Worm (Caenorhabditis elegans) whole organism, early embryonic: ENCODE measurements around the gene fbxa-166.
"Not testable (repeated sequence)": the region's sequence is repeated elsewhere in the genome, so short reads cannot be mapped to it uniquely, and the experiment has no call there.

ENCODE experiments used
- B0310.2 ChIP-seq: sonication (generic microtip); optimal IDR thresholded peaks from 2 replicates; lab custom pipeline; 2016; ENCODE audit warnings: mild to moderate bottlenecking, missing genetic modification characterization, missing compliant biosample characterization
- F13C5.2 ChIP-seq: sonication (generic microtip); optimal IDR thresholded peaks from 2 replicates; lab custom pipeline; 2017; ENCODE audit warnings: mild to moderate bottlenecking, missing genetic modification characterization, inconsistent platforms, missing compliant biosample characterization
- aly-1 ChIP-seq: sonication (generic microtip); optimal IDR thresholded peaks from 2 replicates; lab custom pipeline; 2016; ENCODE audit warnings: missing genetic modification characterization, missing compliant biosample characterization
- ama-1 ChIP-seq: fragments of 150-350 bp; optimal IDR thresholded peaks from 2 replicates; lab custom pipeline; 2014
- ceh-13 ChIP-seq: fragments of 200-800 bp; sonication (Bioruptor generic); optimal IDR thresholded peaks from 2 replicates; lab custom pipeline; 2018; ENCODE audit warnings: mild to moderate bottlenecking, missing genetic modification characterization, missing compliant biosample characterization
- ceh-36 ChIP-seq: sonication (generic microtip); optimal IDR thresholded peaks from 2 replicates; lab custom pipeline; 2016; ENCODE audit warnings: missing genetic modification characterization, inconsistent platforms, missing compliant biosample characterization
- ets-7 ChIP-seq: sonication (generic microtip); optimal IDR thresholded peaks from 2 replicates; lab custom pipeline; 2016; ENCODE audit warnings: missing genotype, missing genetic modification characterization, missing compliant biosample characterization
- flt-1 ChIP-seq: fragments of 200-800 bp; sonication (Bioruptor generic); IDR thresholded peaks from 2 replicates; pipeline ENCODE4 v1.3.6; 2022; ENCODE audit warnings: missing genetic modification characterization, missing compliant biosample characterization
- hmbx-1 ChIP-seq: sonication (generic microtip); optimal IDR thresholded peaks from 2 replicates; lab custom pipeline; 2016; ENCODE audit warnings: mild to moderate bottlenecking, missing genetic modification characterization, missing compliant biosample characterization
- hmg-4 ChIP-seq: fragments of 200-800 bp; sonication (Bioruptor generic); optimal IDR thresholded peaks from 2 replicates; lab custom pipeline; 2018; ENCODE audit warnings: mild to moderate bottlenecking, missing genetic modification characterization, missing compliant biosample characterization
- hnd-1 ChIP-seq: sonication (generic microtip); optimal IDR thresholded peaks from 2 replicates; lab custom pipeline; 2016; ENCODE audit warnings: missing genetic modification characterization, missing compliant biosample characterization
- pes-1 ChIP-seq: fragments of 200-800 bp; sonication (Bioruptor generic); IDR thresholded peaks from 2 replicates; pipeline ENCODE4 v1.3.6; 2022; ENCODE audit warnings: missing genetic modification reagents, missing genetic modification characterization, missing compliant biosample characterization
- scrt-1 ChIP-seq: fragments of 200-800 bp; sonication (Bioruptor generic); IDR thresholded peaks from 2 replicates; pipeline ENCODE4 v1.3.6; 2022; ENCODE audit warnings: missing genetic modification characterization, missing compliant biosample characterization
- sea-1 ChIP-seq: fragments of 200-800 bp; sonication (Bioruptor generic); conservative IDR thresholded peaks from 2 replicates; pipeline ENCODE4 v1.3.6; 2022; ENCODE audit warnings: missing genetic modification characterization, missing compliant biosample characterization
- tbx-11 ChIP-seq: fragments of 200-800 bp; sonication (Bioruptor generic); IDR thresholded peaks from 2 replicates; pipeline ENCODE4 v1.3.6; 2022; ENCODE audit warnings: missing genetic modification characterization, missing compliant biosample characterization
- tbx-37 ChIP-seq: fragments of 200-800 bp; sonication (Bioruptor generic); conservative IDR thresholded peaks from 2 replicates; pipeline ENCODE4 v1.3.6; 2022; ENCODE audit warnings: missing genetic modification reagents, missing genetic modification characterization, missing compliant biosample characterization
- tra-4 ChIP-seq: sonication (generic microtip); optimal IDR thresholded peaks from 2 replicates; lab custom pipeline; 2017; ENCODE audit warnings: missing genetic modification characterization, missing compliant biosample characterization

Gene fbxa-166

DNA sequence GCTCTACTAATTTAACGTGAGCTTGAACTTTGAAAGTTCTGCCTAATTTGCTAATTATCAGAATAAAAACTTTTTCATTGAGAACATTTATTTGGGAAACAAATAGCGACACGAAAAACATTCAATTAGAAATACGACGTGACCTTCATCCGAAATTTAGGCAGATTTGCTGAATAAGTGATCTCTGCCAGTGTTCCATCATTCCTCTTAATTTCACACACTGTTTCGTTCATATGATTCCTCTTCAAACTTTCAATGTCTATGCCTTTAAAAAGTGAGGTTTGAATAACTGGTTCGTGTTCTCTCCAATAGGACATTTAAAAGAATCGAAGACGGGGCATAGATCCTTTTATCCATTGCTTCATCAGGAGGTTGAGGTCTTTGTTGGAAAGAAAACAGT lies 31.7 kb upstream of the fbxa-166 start, which contains the start of gene fbxb-20:
Gene fbxb-20 (minus strand): TSS at position 101 of the 400 bp plus-strand sequence.
- no peak for TF ChIP-seq aly-1 (tag; lab: Kevin White, UChicago)
- TF ChIP-seq hnd-1 (tag; lab: Kevin White, UChicago), result no peak
- no peak for TF ChIP-seq ceh-36 (tag; lab: Kevin White, UChicago)
- TF ChIP-seq tra-4 (tag; lab: Kevin White, UChicago), result no peak
- TF ChIP-seq pes-1, result no peak
- no peak for TF ChIP-seq sea-1 (GFP tag; lab: Robert Waterston, UW)
- no peak for TF ChIP-seq tbx-37 (GFP tag; lab: Robert Waterston, UW)
- TF ChIP-seq ceh-13 (GFP tag; lab: Kevin White, UChicago), result no peak
- no peak for TF ChIP-seq flt-1 (GFP tag; lab: Robert Waterston, UW)
- no peak for TF ChIP-seq hmg-4 (GFP tag; lab: Kevin White, UChicago)
- no peak for TF ChIP-seq tbx-11 (GFP tag; lab: Robert Waterston, UW)
- no peak for TF ChIP-seq F13C5.2 (tag; lab: Kevin White, UChicago)

DNA sequence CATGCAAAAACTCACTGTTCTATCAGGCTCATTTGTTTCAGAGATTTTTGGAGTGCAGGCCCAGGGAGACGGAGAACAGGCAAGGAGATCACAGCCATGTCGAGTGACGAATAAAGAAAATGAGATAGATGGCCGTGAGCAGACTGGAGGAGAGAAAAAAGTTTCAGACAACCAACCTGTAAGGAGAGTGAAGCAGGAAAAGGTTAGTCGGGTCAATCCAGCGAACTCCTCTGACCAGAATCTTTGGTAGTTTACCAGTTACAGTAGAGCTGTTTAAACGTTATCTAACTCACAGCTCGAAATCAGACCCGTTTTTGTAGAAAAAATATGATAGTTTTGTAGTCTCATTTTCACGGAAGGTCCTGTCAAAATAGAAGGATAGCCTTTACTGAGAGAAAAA lies 29.9 kb upstream of the fbxa-166 start, which contains the start of gene fbxb-21:
Gene fbxb-21 (minus strand): TSS at position 101 of the 400 bp plus-strand sequence.
- TF ChIP-seq ceh-36 (tag; lab: Kevin White, UChicago) (no peak), ceh-13 (GFP tag; lab: Kevin White, UChicago) (no peak), tbx-37 (GFP tag; lab: Robert Waterston, UW) (no peak), aly-1 (tag; lab: Kevin White, UChicago) (no peak), B0310.2 (tag; lab: Kevin White, UChicago) (no peak), F13C5.2 (tag; lab: Kevin White, UChicago) (no peak), sea-1 (GFP tag; lab: Robert Waterston, UW) (no peak)

DNA sequence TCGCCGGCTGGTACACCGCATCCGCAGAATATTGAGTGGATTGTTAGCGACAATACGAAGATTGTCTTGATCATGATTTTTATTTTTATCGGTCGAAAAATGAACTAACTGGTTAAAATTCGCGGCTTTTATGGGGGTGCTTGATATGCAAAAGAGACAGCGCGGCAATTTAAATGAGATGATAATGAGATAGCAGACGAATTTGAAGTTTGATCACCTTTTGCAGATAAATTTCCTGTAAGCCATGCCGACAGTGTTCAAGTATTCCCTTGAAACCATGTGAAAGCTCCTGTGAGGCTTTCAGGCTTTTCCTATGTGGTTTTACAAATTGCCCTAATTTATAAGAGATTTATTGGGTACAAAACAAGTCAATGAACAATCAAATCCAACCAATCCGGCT lies 27.4 kb upstream of the fbxa-166 start, which contains the start of gene ZC204.17:
Gene ZC204.17 (minus strand): TSS at position 101 of the 400 bp plus-strand sequence.
- TF ChIP-seq ama-1 (lab: Kevin White, UChicago) (no peak), hnd-1 (tag; lab: Kevin White, UChicago) (no peak), pes-1 (no peak), tra-4 (tag; lab: Kevin White, UChicago) (no peak), F13C5.2 (tag; lab: Kevin White, UChicago) (no peak), sea-1 (GFP tag; lab: Robert Waterston, UW) (no peak), tbx-37 (GFP tag; lab: Robert Waterston, UW) (no peak)

DNA sequence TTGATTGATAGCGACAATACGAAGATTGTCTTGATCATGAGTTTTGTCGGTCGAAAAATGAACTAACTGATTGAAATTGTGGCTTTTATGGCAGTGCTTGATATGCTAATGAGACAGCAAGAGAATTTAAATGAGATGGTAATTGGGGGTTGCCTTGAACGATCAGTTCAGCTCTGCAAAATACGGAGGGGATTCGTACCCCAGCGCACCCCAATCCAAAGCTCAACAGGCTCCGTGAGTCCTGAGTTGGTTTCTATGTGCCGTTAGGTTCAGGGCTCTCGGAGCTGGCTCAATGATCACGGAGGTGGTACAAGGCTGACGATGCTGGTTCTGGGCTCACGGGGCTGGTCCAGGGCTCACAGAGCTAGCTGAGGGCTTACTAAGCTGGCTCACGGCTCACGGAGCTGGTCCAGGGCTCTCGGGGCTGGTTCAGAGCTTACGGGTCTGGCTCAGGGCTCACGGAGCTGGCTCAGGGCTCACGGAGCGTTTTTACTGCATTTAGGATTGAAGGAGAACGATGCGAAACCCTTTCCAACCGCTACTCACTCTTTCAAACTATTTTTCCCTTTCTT lies 26.0 kb upstream of the fbxa-166 start, which contains the start of gene ZC204.6:
Gene ZC204.6 (minus strand): TSS at position 51 of the 572 bp plus-strand sequence.
- no peak for TF ChIP-seq sea-1 (GFP tag; lab: Robert Waterston, UW)
- no peak for TF ChIP-seq ceh-36 (tag; lab: Kevin White, UChicago)
- no peak for TF ChIP-seq hmg-4 (GFP tag; lab: Kevin White, UChicago)
- no peak for TF ChIP-seq tra-4 (tag; lab: Kevin White, UChicago)
- TF ChIP-seq hmbx-1 (tag; lab: Kevin White, UChicago), result no peak
- TF ChIP-seq flt-1 (GFP tag; lab: Robert Waterston, UW), result no peak
- TF ChIP-seq tbx-37 (GFP tag; lab: Robert Waterston, UW), result no peak

DNA sequence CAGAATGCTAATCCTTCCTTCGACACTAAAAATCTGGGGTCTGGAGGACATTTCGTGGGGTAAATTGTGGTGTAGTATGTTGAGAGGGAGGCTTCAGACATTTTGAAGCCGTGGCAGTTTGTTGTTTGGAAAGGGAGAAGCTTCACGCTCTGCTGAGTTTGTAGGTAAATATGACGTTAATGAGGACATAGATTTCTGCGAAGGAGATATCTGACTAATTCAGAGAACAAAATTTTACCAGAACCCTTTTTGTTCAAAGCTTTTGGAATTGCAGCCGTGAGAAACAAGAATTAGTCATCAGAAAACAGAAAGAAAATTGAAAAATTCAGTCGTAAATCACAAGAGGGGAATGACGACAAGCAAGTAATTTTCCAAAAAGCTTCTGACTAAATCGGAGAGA lies 21.6 kb upstream of the fbxa-166 start, which contains the start of gene srh-72:
Gene srh-72 (minus strand): TSS at position 101 of the 400 bp plus-strand sequence.
- TF ChIP-seq hnd-1 (tag; lab: Kevin White, UChicago) (no peak), ceh-13 (GFP tag; lab: Kevin White, UChicago) (no peak)

DNA sequence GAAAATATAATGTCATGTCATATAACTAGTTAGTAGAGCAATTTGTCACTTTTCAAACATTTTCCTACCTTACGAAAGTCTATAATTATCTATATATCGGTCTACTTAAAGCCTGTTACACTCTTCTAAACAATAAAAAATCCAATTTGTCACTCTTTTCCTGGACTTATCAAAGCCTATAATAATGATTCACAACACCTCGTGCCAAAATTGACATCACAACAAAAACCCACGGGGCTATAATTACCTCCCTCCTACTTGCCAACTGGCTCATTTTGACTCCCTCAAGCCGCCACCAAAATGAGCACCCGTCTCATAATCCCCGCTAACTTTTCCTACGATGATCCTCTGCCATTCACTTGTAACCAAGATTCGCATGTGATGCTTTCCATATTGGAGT lies 17.5 kb upstream of the fbxa-166 start, which contains the start of gene srg-20:
Gene srg-20 (plus strand): TSS at position 301 of the 400 bp plus-strand sequence.
- not testable (repeated sequence) for TF ChIP-seq sea-1 (GFP tag; lab: Robert Waterston, UW); aly-1 (tag; lab: Kevin White, UChicago); hnd-1 (tag; lab: Kevin White, UChicago)

DNA sequence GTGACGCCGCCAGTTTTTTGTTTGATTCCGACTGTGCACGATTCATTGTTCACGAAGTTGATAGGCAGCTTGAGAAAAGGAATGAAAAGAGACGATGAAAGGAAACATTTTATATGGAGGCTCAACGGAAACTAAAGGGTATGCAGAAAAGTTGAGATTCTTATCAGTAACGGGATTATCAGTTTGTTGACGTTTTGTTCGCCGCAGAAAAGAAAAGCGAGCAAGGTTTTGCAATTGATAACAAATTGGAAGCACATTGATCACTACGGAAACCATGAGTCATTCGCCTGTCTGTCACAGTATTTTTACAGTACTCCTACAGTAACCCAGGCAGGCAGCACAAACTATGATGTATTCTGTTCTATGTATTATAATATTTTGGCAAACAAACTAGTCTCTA lies 17.1 kb upstream of the fbxa-166 start:
- TF ChIP-seq ceh-36 (tag; lab: Kevin White, UChicago), result no peak
- no peak for TF ChIP-seq B0310.2 (tag; lab: Kevin White, UChicago)
- no peak for TF ChIP-seq hnd-1 (tag; lab: Kevin White, UChicago)
- TF ChIP-seq ceh-13 (GFP tag; lab: Kevin White, UChicago), result no peak
- TF ChIP-seq hmbx-1 (tag; lab: Kevin White, UChicago), result no peak
- no peak for TF ChIP-seq ama-1 (lab: Kevin White, UChicago)
- no peak for TF ChIP-seq pes-1
- no peak for TF ChIP-seq flt-1 (GFP tag; lab: Robert Waterston, UW)
- no peak for TF ChIP-seq scrt-1 (GFP tag; lab: Robert Waterston, UW)
- no peak for TF ChIP-seq tbx-37 (GFP tag; lab: Robert Waterston, UW)
- no peak for TF ChIP-seq F13C5.2 (tag; lab: Kevin White, UChicago)
- TF ChIP-seq tbx-11 (GFP tag; lab: Robert Waterston, UW), result no peak
- no peak for TF ChIP-seq ets-7
- no peak for TF ChIP-seq sea-1 (GFP tag; lab: Robert Waterston, UW)
- TF ChIP-seq hmg-4 (GFP tag; lab: Kevin White, UChicago), result no peak

DNA sequence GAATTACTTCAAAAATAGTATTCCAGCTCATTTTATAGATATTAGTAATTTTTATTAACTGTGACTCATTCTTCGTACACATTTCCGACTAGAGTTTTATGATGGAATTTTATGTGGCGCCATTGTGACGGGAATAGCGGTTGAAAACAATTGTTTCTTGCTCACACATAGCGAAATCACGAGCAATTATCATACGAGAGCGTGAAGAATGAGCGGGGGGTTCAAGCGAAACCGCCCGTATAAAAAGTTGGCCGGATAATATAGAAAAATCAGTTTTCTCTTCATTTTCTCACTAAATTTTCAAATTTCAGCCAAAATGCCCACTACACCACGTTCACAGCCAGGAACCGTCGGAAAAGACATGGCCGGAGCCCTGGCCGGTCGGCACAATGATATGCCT lies 14.6 kb upstream of the fbxa-166 start, which contains the start of gene C08E3.1:
Gene C08E3.1 (plus strand): TSS at position 301 of the 400 bp plus-strand sequence.
- not testable (repeated sequence) for TF ChIP-seq hnd-1 (tag; lab: Kevin White, UChicago); ama-1 (lab: Kevin White, UChicago); hmbx-1 (tag; lab: Kevin White, UChicago)
